Fruit fly (Drosophila melanogaster): ENCODE results near the gene CG14712.

CG14712 gene

DNA sequence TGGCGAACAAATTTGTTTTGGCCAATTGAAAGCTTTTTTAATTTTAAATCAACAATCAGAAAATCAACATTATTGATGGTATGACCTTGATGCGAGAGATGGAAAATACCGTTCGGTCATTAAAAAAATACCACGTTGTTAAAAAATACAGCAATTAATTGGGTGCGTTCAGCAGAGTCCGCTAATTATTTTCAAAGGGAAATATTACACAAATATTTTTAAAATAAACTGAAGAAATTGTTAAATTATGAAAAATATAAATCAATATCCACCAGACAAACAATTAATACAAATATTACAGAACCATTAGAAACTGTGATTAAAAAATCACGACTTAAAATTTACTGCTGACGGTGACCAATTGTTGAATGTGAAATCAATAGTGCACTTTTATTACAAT is 49.5 kb downstream of the CG14712 start, which contains the start of gene CG18476 (continued):
- TF ChIP-seq Fer3 (tag; optimal IDR thresholded peaks at IDR 0.05) (peak; percentile 93), fru (optimal IDR thresholded peaks at IDR 0.05) (no peak), grn (GFP tag; optimal IDR thresholded peaks at IDR 0.05) (peak; percentile 66), tup (GFP tag; optimal IDR thresholded peaks at IDR 0.05) (peak; percentile 24), gt (GFP tag; IDR thresholded peaks at IDR 0.05) (peak; percentile 81), CG10274 (GFP tag; optimal IDR thresholded peaks at IDR 0.05) (peak; percentile 43), HLH4C (GFP tag; IDR thresholded peaks at IDR 0.05; ENCODE audit: partially characterized antibody) (no peak), CG7987 (GFP tag; optimal IDR thresholded peaks at IDR 0.05) (peak; percentile 50), C15 (GFP tag; IDR thresholded peaks at IDR 0.05) (peak; percentile 81; the same call in 2 of the 3 replicates), run (tag; optimal IDR thresholded peaks at IDR 0.05) (peak; percentile 81), HmgZ (tag; optimal IDR thresholded peaks at IDR 0.05) (peak; percentile 92), Dfd (GFP tag; optimal IDR thresholded peaks at IDR 0.05) (no peak), GATAe (GFP tag; conservative IDR thresholded peaks at IDR 0.05) (peak; percentile 84), CG10147 (GFP tag; optimal IDR thresholded peaks at IDR 0.05) (peak; percentile 95), ATbp (GFP tag; optimal IDR thresholded peaks at IDR 0.05) (peak; percentile 78), croc (GFP tag; conservative IDR thresholded peaks at IDR 0.05) (peak; percentile 92), CG3163 (GFP tag; optimal IDR thresholded peaks at IDR 0.05) (peak; percentile 18), CTCF (GFP tag; optimal IDR thresholded peaks at IDR 0.05) (peak; percentile 34), Xrp1 (GFP tag; IDR thresholded peaks at IDR 0.05) (peak; percentile 96), Kr (GFP tag; optimal IDR thresholded peaks at IDR 0.05) (no peak), CG1602 (GFP tag; optimal IDR thresholded peaks at IDR 0.05) (peak; percentile 85), CG2889 (GFP tag; IDR thresholded peaks at IDR 0.05) (peak; percentile 90), D (optimal IDR thresholded peaks at IDR 0.05) (no peak), D (GFP tag; optimal IDR thresholded peaks at IDR 0.05) (peak; percentile 84), CG11695 (GFP tag; IDR thresholded peaks at IDR 0.05) (peak; percentile 94), MTF-1 (GFP tag; optimal IDR thresholded peaks at IDR 0.05; ENCODE audit: borderline replicate concordance) (peak; percentile 59), CG17359 (tag; optimal IDR thresholded peaks at IDR 0.05) (peak; percentile 92), ranshi (GFP tag; IDR thresholded peaks at IDR 0.05) (peak; percentile 95), CG13287 (GFP tag; IDR thresholded peaks at IDR 0.05; ENCODE audit: partially characterized antibody) (no peak; the same call in 1 of the 2 replicates), CG6854 (GFP tag; optimal IDR thresholded peaks at IDR 0.05) (peak; percentile 64), CG42726 (GFP tag; IDR thresholded peaks at IDR 0.05; ENCODE audit: partially characterized antibody) (no peak), CG3995 (GFP tag; optimal IDR thresholded peaks at IDR 0.05) (peak; percentile 98), org-1 (GFP tag; optimal IDR thresholded peaks at IDR 0.05) (peak; percentile 69), CG2120 (GFP tag; optimal IDR thresholded peaks at IDR 0.05) (peak; percentile 92), Vsx1 (GFP tag; optimal IDR thresholded peaks at IDR 0.05) (peak; percentile 83), CG17829 (tag; optimal IDR thresholded peaks at IDR 0.05) (peak; percentile 96), CG7556 (GFP tag; optimal IDR thresholded peaks at IDR 0.05) (peak; percentile 88), pb (GFP tag; optimal IDR thresholded peaks at IDR 0.05) (no peak), rib (GFP tag; IDR thresholded peaks at IDR 0.05) (peak; percentile 83), klu (GFP tag; IDR thresholded peaks at IDR 0.05) (peak; percentile 90), gsb-n (tag; optimal IDR thresholded peaks at IDR 0.05) (peak; percentile 89), slp2 (GFP tag; optimal IDR thresholded peaks at IDR 0.05) (no peak), CG1529 (GFP tag; optimal IDR thresholded peaks at IDR 0.05) (peak; percentile 75), caup (GFP tag; optimal IDR thresholded peaks at IDR 0.05; ENCODE audit: severe bottlenecking) (peak; percentile 89), prd (optimal IDR thresholded peaks at IDR 0.05) (no peak), prd (GFP tag; IDR thresholded peaks at IDR 0.05) (peak; percentile 96), CG18764 (GFP tag; optimal IDR thresholded peaks at IDR 0.05) (peak; percentile 87), ash1 (GFP tag; optimal IDR thresholded peaks at IDR 0.05) (no peak), CG18599 (GFP tag; optimal IDR thresholded peaks at IDR 0.05) (peak; percentile 91), CG14441 (GFP tag; IDR thresholded peaks at IDR 0.05) (peak; percentile 95), peb (GFP tag; IDR thresholded peaks at IDR 0.05) (peak; percentile 83), CG16863 (GFP tag; optimal IDR thresholded peaks at IDR 0.05) (peak; percentile 55)

Measured in whole organism, embryonic.